Worm (Caenorhabditis elegans) whole organism, L4/young adult: Measurements from ENCODE around the gene math-44.

Experiments used
- W03F9.2 ChIP-seq: fragments of 150-350 bp; optimal IDR thresholded peaks from 2 replicates; lab custom pipeline; 2014; ENCODE audit warnings: missing biosample characterization, missing genetic modification characterization
- him-1 ChIP-seq: sonication (generic microtip); optimal IDR thresholded peaks from 2 replicates; lab custom pipeline; 2016; ENCODE audit warnings: missing genotype, missing genetic modification reagents, missing genetic modification characterization, missing compliant biosample characterization

ce11 chrII:1939652-1940051, 49.5 kb upstream of the math-44 start, which contains the start of gene ZK250.13:
- TF ChIP-seq him-1 (tag; lab: Kevin White, UChicago) (no peak), W03F9.2 (tag; lab: Kevin White, UChicago) (no peak)
